Worm (Caenorhabditis elegans) whole organism, young adult: Measurements from ENCODE around the gene mrpl-22.
A peak's percentile ranks its signal among the peaks of the same experiment; 100 is the strongest.

Source experiments
- B0035.1 ChIP-seq: sonication (generic microtip); optimal IDR thresholded peaks from 2 replicates; lab custom pipeline; 2016; ENCODE audit warnings: missing genetic modification characterization, mild to moderate bottlenecking, missing compliant biosample characterization, missing genotype, missing genetic modification reagents
- C17E4.6 ChIP-seq: fragments of 200-800 bp; sonication (Bioruptor generic); IDR thresholded peaks from 2 replicates; pipeline ENCODE4 v1.3.6; 2022; ENCODE audit warnings: missing genetic modification reagents, missing genetic modification characterization, missing compliant biosample characterization
- F10E7.11 ChIP-seq: sonication (generic microtip); optimal IDR thresholded peaks from 2 replicates; lab custom pipeline; 2017; ENCODE audit warnings: mild to moderate bottlenecking, missing genetic modification characterization, moderate library complexity, missing compliant biosample characterization
- F23B12.7 ChIP-seq: sonication (generic microtip); optimal IDR thresholded peaks from 2 replicates; lab custom pipeline; 2017; ENCODE audit warnings: missing genetic modification characterization, mild to moderate bottlenecking, missing compliant biosample characterization, antibody characterized with exemption, moderate library complexity; ENCODE audit not compliant: insufficient read depth
- F39B2.1 ChIP-seq: fragments of 200-800 bp; sonication (Bioruptor generic); IDR thresholded peaks from 2 replicates; pipeline ENCODE4 v1.3.6; 2022; ENCODE audit warnings: missing genetic modification reagents, missing genetic modification characterization, missing compliant biosample characterization
- F49E8.2 ChIP-seq: sonication (generic microtip); optimal IDR thresholded peaks from 3 replicates; lab custom pipeline; 2017; ENCODE audit warnings: missing genetic modification characterization, mild to moderate bottlenecking, missing compliant biosample characterization, antibody characterized with exemption, moderate library complexity; ENCODE audit not compliant: insufficient read depth
- F52B5.7 ChIP-seq: sonication (generic microtip); optimal IDR thresholded peaks from 2 replicates; lab custom pipeline; 2016; ENCODE audit warnings: mild to moderate bottlenecking, missing genetic modification characterization, missing compliant biosample characterization
- F57C9.4 ChIP-seq: sonication (generic microtip); optimal IDR thresholded peaks from 2 replicates; lab custom pipeline; 2017; ENCODE audit warnings: mild to moderate bottlenecking, missing genetic modification characterization, missing compliant biosample characterization
- K12H6.12 ChIP-seq: fragments of 200-800 bp; sonication (Bioruptor generic); optimal IDR thresholded peaks from 2 replicates; lab custom pipeline; 2018; ENCODE audit warnings: mild to moderate bottlenecking, missing genetic modification characterization, missing compliant biosample characterization
- T07F8.4 ChIP-seq: sonication (generic microtip); optimal IDR thresholded peaks from 2 replicates; lab custom pipeline; 2016; ENCODE audit warnings: mild to moderate bottlenecking, missing genetic modification characterization, moderate library complexity, missing compliant biosample characterization
- Y53F4B.3 ChIP-seq: fragments of 200-800 bp; sonication (Bioruptor generic); IDR thresholded peaks from 2 replicates; pipeline ENCODE4 v1.3.6; 2022; ENCODE audit warnings: missing genetic modification reagents, missing genetic modification characterization, missing compliant biosample characterization
- ama-1 ChIP-seq, 3 experiments: fragments of 150-350 bp in 1 of 3; sonication (generic microtip) in 2 of 3; optimal IDR thresholded peaks; 2 replicates each; lab custom pipeline; 2014 to 2018; ENCODE audit warnings: missing biosample characterization in 2 of 3, missing genetic modification characterization in 2 of 3, missing genetic modification reagents in 2 of 3
- atf-7 ChIP-seq: sonication (generic microtip); optimal IDR thresholded peaks from 2 replicates; lab custom pipeline; 2017; ENCODE audit warnings: mild to moderate bottlenecking, missing genetic modification characterization, missing compliant biosample characterization
- attf-6 ChIP-seq: fragments of 200-800 bp; sonication (Bioruptor generic); IDR thresholded peaks from 2 replicates; pipeline ENCODE4 v1.3.6; 2022; ENCODE audit warnings: missing genetic modification reagents, missing genetic modification characterization, missing compliant biosample characterization
- ccch-3 ChIP-seq: fragments of 200-800 bp; sonication (Bioruptor generic); optimal IDR thresholded peaks from 2 replicates; lab custom pipeline; 2018; ENCODE audit warnings: mild to moderate bottlenecking, missing genetic modification characterization, missing compliant biosample characterization
- cebp-2 ChIP-seq: fragments of 200-800 bp; sonication (Bioruptor generic); IDR thresholded peaks from 2 replicates; pipeline ENCODE4 v1.3.6; 2022; ENCODE audit warnings: missing genetic modification characterization, missing compliant biosample characterization
- ceh-27 ChIP-seq: fragments of 200-800 bp; sonication (Bioruptor generic); optimal IDR thresholded peaks from 2 replicates; lab custom pipeline; 2018; ENCODE audit warnings: mild to moderate bottlenecking, missing genetic modification characterization, moderate library complexity, missing compliant biosample characterization
- ekl-4 ChIP-seq: fragments of 200-800 bp; sonication (Bioruptor generic); IDR thresholded peaks from 2 replicates; pipeline ENCODE4 v1.3.6; 2022; ENCODE audit warnings: missing genetic modification reagents, missing genetic modification characterization, missing compliant biosample characterization
- him-1 ChIP-seq: sonication (generic microtip); optimal IDR thresholded peaks from 2 replicates; lab custom pipeline; 2016; ENCODE audit warnings: missing genotype, missing genetic modification reagents, missing genetic modification characterization, missing compliant biosample characterization
- hrde-1 ChIP-seq: sonication (generic microtip); optimal IDR thresholded peaks from 2 replicates; lab custom pipeline; 2016; ENCODE audit warnings: missing genetic modification characterization, mild to moderate bottlenecking, missing compliant biosample characterization, moderate library complexity, missing genotype, missing genetic modification reagents, borderline replicate concordance
- hsf-1 ChIP-seq: fragments of 200-800 bp; sonication (Bioruptor generic); IDR thresholded peaks from 2 replicates; pipeline ENCODE4 v1.3.6; 2022; ENCODE audit warnings: missing genetic modification reagents, missing genetic modification characterization, missing compliant biosample characterization
- lag-1 ChIP-seq: fragments of 200-800 bp; sonication (Bioruptor generic); IDR thresholded peaks from 2 replicates; pipeline ENCODE4 v1.3.6; 2022; ENCODE audit warnings: missing genetic modification reagents, missing genetic modification characterization, missing compliant biosample characterization
- let-607 ChIP-seq, 2 experiments: fragments of 200-800 bp in 1 of 2; sonication (Bioruptor generic) in 1 of 2; sonication (generic microtip) in 1 of 2; optimal IDR thresholded peaks; 2 replicates each; lab custom pipeline; 2016 to 2018; ENCODE audit warnings: mild to moderate bottlenecking in 2 of 2, missing compliant biosample characterization in 2 of 2, missing genetic modification characterization in 2 of 2, moderate library complexity in 2 of 2, missing genotype in 1 of 2
- lin-54 ChIP-seq: fragments of 200-800 bp; sonication (Bioruptor generic); optimal IDR thresholded peaks from 2 replicates; lab custom pipeline; 2018; ENCODE audit warnings: mild to moderate bottlenecking, missing genetic modification characterization, missing compliant biosample characterization
- lsl-1 ChIP-seq: fragments of 200-800 bp; sonication (Bioruptor generic); optimal IDR thresholded peaks from 2 replicates; lab custom pipeline; 2018; ENCODE audit warnings: mild to moderate bottlenecking, missing genetic modification characterization, moderate library complexity, missing compliant biosample characterization
- madf-3 ChIP-seq: fragments of 200-800 bp; sonication (Bioruptor generic); IDR thresholded peaks from 2 replicates; pipeline ENCODE4 v1.3.6; 2022; ENCODE audit warnings: missing genetic modification reagents, missing genetic modification characterization, missing compliant biosample characterization
- mel-28 ChIP-seq: sonication (generic microtip); optimal IDR thresholded peaks from 2 replicates; lab custom pipeline; 2016; ENCODE audit warnings: borderline replicate concordance, mild to moderate bottlenecking, missing genetic modification characterization, missing compliant biosample characterization
- nfya-2 ChIP-seq: fragments of 200-800 bp; sonication (Bioruptor generic); IDR thresholded peaks from 2 replicates; pipeline ENCODE4 v1.3.6; 2022; ENCODE audit warnings: missing genetic modification reagents, missing genetic modification characterization, missing compliant biosample characterization
- nfyb-1 ChIP-seq: fragments of 200-800 bp; sonication (Bioruptor generic); IDR thresholded peaks from 2 replicates; pipeline ENCODE4 v1.3.6; 2022; ENCODE audit warnings: missing genetic modification reagents, missing genetic modification characterization, missing compliant biosample characterization
- nhr-120 ChIP-seq: fragments of 200-800 bp; sonication (Bioruptor generic); IDR thresholded peaks from 2 replicates; pipeline ENCODE4 v1.3.6; 2022; ENCODE audit warnings: missing genetic modification characterization, missing compliant biosample characterization
- nhr-27 ChIP-seq: fragments of 200-800 bp; sonication (Bioruptor generic); optimal IDR thresholded peaks from 2 replicates; lab custom pipeline; 2018; ENCODE audit warnings: mild to moderate bottlenecking, missing genetic modification characterization, moderate library complexity, missing compliant biosample characterization
- nhr-90 ChIP-seq: sonication (generic microtip); optimal IDR thresholded peaks from 2 replicates; lab custom pipeline; 2016; ENCODE audit warnings: missing genotype, mild to moderate bottlenecking, missing genetic modification characterization, missing compliant biosample characterization
- pbrm-1 ChIP-seq: fragments of 200-800 bp; sonication (Bioruptor generic); IDR thresholded peaks from 2 replicates; pipeline ENCODE4 v1.3.6; 2022; ENCODE audit warnings: missing genetic modification reagents, missing genetic modification characterization, missing compliant biosample characterization
- pha-4 ChIP-seq: fragments of 150-350 bp; sonication (generic microtip); optimal IDR thresholded peaks from 2 replicates; lab custom pipeline; 2014; ENCODE audit warnings: missing biosample characterization, missing genetic modification reagents, missing genetic modification characterization
- rcor-1 ChIP-seq: fragments of 200-800 bp; sonication (Bioruptor generic); IDR thresholded peaks from 2 replicates; pipeline ENCODE4 v1.3.6; 2022; ENCODE audit warnings: missing genetic modification reagents, missing genetic modification characterization, missing compliant biosample characterization
- rec-8 ChIP-seq, 2 experiments: sonication (generic microtip); optimal IDR thresholded peaks; 2 replicates each; lab custom pipeline; 2016; ENCODE audit warnings: mild to moderate bottlenecking in 2 of 2, missing genetic modification characterization in 2 of 2, missing genetic modification reagents in 2 of 2, missing genotype in 2 of 2, missing biosample characterization in 1 of 2, missing compliant biosample characterization in 1 of 2, moderate library complexity in 1 of 2
- repo-1 ChIP-seq: sonication (generic microtip); optimal IDR thresholded peaks from 2 replicates; lab custom pipeline; 2017; ENCODE audit warnings: mild to moderate bottlenecking, missing genetic modification characterization, missing compliant biosample characterization
- sdz-38 ChIP-seq: sonication (generic microtip); optimal IDR thresholded peaks from 2 replicates; lab custom pipeline; 2016; ENCODE audit warnings: missing genotype, missing genetic modification characterization, missing compliant biosample characterization
- snpc-1.1 ChIP-seq: sonication (generic microtip); optimal IDR thresholded peaks from 2 replicates; lab custom pipeline; 2017; ENCODE audit warnings: missing genetic modification characterization, mild to moderate bottlenecking, missing compliant biosample characterization, antibody characterized with exemption, moderate library complexity, missing genotype, missing genetic modification reagents; ENCODE audit not compliant: insufficient read depth
- somi-1 ChIP-seq: fragments of 200-800 bp; sonication (Bioruptor generic); optimal IDR thresholded peaks from 2 replicates; lab custom pipeline; 2018; ENCODE audit warnings: mild to moderate bottlenecking, missing genetic modification characterization, missing compliant biosample characterization
- tlf-1 ChIP-seq: fragments of 200-800 bp; sonication (Bioruptor generic); optimal IDR thresholded peaks from 2 replicates; lab custom pipeline; 2018; ENCODE audit warnings: mild to moderate bottlenecking, missing genetic modification characterization, missing compliant biosample characterization
- unc-130 ChIP-seq: sonication (generic microtip); optimal IDR thresholded peaks from 2 replicates; lab custom pipeline; 2016; ENCODE audit warnings: missing genetic modification reagents, missing genetic modification characterization, missing compliant biosample characterization
- unc-62 ChIP-seq: fragments of 150-350 bp; optimal IDR thresholded peaks from 2 replicates; lab custom pipeline; 2014; ENCODE audit warnings: missing biosample characterization, missing genetic modification reagents, missing genetic modification characterization
- xnd-1 ChIP-seq: sonication (generic microtip); optimal IDR thresholded peaks from 2 replicates; lab custom pipeline; 2016; ENCODE audit warnings: missing genotype, missing genetic modification reagents, missing genetic modification characterization, missing compliant biosample characterization
- ztf-18 ChIP-seq: sonication (generic microtip); optimal IDR thresholded peaks from 2 replicates; lab custom pipeline; 2016; ENCODE audit warnings: missing genotype, mild to moderate bottlenecking, missing genetic modification characterization, missing compliant biosample characterization
- ztf-25 ChIP-seq: fragments of 200-800 bp; sonication (Bioruptor generic); IDR thresholded peaks from 2 replicates; pipeline ENCODE4 v1.3.6; 2022; ENCODE audit warnings: missing genetic modification reagents, missing genetic modification characterization, missing compliant biosample characterization
- ztf-26 ChIP-seq: sonication (generic microtip); optimal IDR thresholded peaks from 2 replicates; lab custom pipeline; 2017; ENCODE audit warnings: missing genetic modification characterization, missing compliant biosample characterization
- ztf-3 ChIP-seq: fragments of 200-800 bp; sonication (Bioruptor generic); optimal IDR thresholded peaks from 2 replicates; lab custom pipeline; 2018; ENCODE audit warnings: mild to moderate bottlenecking, missing genetic modification characterization, missing compliant biosample characterization

Gene mrpl-22

DNA sequence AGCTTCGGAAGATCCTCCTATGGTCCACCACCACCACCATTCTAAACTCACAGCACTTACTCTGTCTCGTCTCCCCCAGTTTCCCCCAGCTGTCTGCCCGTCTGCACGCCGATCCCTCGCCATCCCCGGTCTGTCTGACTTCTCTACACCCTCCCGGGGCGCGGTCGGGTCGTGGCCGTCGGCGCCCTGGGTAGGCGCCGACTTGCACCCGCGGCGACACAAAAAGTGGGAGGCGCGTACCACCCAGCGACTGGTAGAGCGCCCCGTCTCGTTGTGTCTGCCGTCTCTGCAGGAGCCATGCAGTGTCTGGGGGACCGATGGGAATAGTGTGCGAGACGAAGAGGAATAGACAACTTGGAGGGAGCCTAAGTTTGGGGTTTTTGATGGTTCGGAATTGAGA lies 18.8 kb downstream of the mrpl-22 start (continued):
- TF ChIP-seq atf-7 (tag; lab: Kevin White, UChicago) (no peak), F49E8.2 (tag; lab: Kevin White, UChicago) (no peak), lag-1 (GFP tag; lab: Robert Waterston, UW) (no peak), lsl-1 (no peak), nhr-90 (tag; lab: Kevin White, UChicago) (peak; percentile 9), F10E7.11 (tag; lab: Kevin White, UChicago) (no peak), F23B12.7 (no peak), tlf-1 (GFP tag; lab: Kevin White, UChicago) (no peak), rcor-1 (GFP tag; lab: Robert Waterston, UW) (no peak), nfya-2 (GFP tag; lab: Robert Waterston, UW) (no peak), nhr-120 (no peak), him-1 (tag; lab: Kevin White, UChicago) (no peak), xnd-1 (tag; lab: Kevin White, UChicago) (no peak), C17E4.6 (GFP tag; lab: Robert Waterston, UW) (no peak), ceh-27 (GFP tag; lab: Kevin White, UChicago) (peak; percentile 78), sdz-38 (tag; lab: Kevin White, UChicago) (no peak), madf-3 (GFP tag; lab: Robert Waterston, UW) (0 out of 2 replicates have a peak, but pooled peaks have one; percentile 20), ztf-26 (tag; lab: Kevin White, UChicago) (no peak), F57C9.4 (peak; percentile 16), ztf-25 (GFP tag; lab: Robert Waterston, UW) (no peak), T07F8.4 (tag; lab: Kevin White, UChicago) (no peak), ekl-4 (GFP tag; lab: Robert Waterston, UW) (peak; percentile 43; the same call in 1 of the 2 replicates), F39B2.1 (no peak), hrde-1 (tag; lab: Kevin White, UChicago) (no peak), mel-28 (no peak), let-607 (tag; optimal IDR thresholded peaks at IDR 0.05; lab: Kevin White, UChicago) (peak in 1 of 2 experiments; percentile 29), ztf-3 (GFP tag; lab: Kevin White, UChicago) (no peak), F52B5.7 (no peak), pbrm-1 (GFP tag; lab: Robert Waterston, UW) (peak; percentile 59), pha-4 (tag; lab: Kevin White, UChicago) (no peak), K12H6.12 (tag; lab: Kevin White, UChicago) (peak; percentile 84), unc-62 (no peak), nfyb-1 (GFP tag; lab: Robert Waterston, UW) (peak; percentile 75), ama-1 (optimal IDR thresholded peaks at IDR 0.05; lab: Kevin White, UChicago) (no peak), ama-1 (GFP tag; optimal IDR thresholded peaks at IDR 0.05; lab: Kevin White, UChicago) (no peak), snpc-1.1 (tag; lab: Kevin White, UChicago) (no peak), B0035.1 (no peak), ccch-3 (no peak), lin-54 (peak; percentile 32), nhr-27 (no peak), rec-8 (tag; optimal IDR thresholded peaks at IDR 0.05; lab: Kevin White, UChicago) (no peak), Y53F4B.3 (GFP tag; lab: Robert Waterston, UW) (no peak), hsf-1 (GFP tag; lab: Robert Waterston, UW) (no peak), cebp-2 (GFP tag; lab: Robert Waterston, UW) (no peak), repo-1 (tag; lab: Kevin White, UChicago) (no peak), ztf-18 (tag; lab: Kevin White, UChicago) (peak; percentile 44), somi-1 (GFP tag; lab: Kevin White, UChicago) (no peak), unc-130 (GFP tag; lab: Kevin White, UChicago) (no peak), attf-6 (no peak)
